Fruit fly (Drosophila melanogaster): ENCODE data around the gene CG32856.

CG32856 gene

dm6 chr3R:15935538-15935937 lies 29.6 kb downstream of the CG32856 start:
- no peak for TF ChIP-seq CG11294 (GFP tag; IDR thresholded peaks at IDR 0.05)
- no peak for TF ChIP-seq CG16779 (tag; optimal IDR thresholded peaks at IDR 0.05)
- no peak for TF ChIP-seq CG31627 (GFP tag; optimal IDR thresholded peaks at IDR 0.05)
- no peak for TF ChIP-seq Blimp-1 (GFP tag; optimal IDR thresholded peaks at IDR 0.05)
- no peak for TF ChIP-seq CG34406 (GFP tag; optimal IDR thresholded peaks at IDR 0.05)
- no peak for TF ChIP-seq CG6276 (GFP tag; optimal IDR thresholded peaks at IDR 0.05)
- no peak for TF ChIP-seq fd59A (GFP tag; optimal IDR thresholded peaks at IDR 0.05)
- TF ChIP-seq Hr4 (GFP tag; optimal IDR thresholded peaks at IDR 0.05): no peak
- TF ChIP-seq CG15336 (GFP tag; IDR thresholded peaks at IDR 0.05): no peak
- no peak for TF ChIP-seq CG6808 (GFP tag; optimal IDR thresholded peaks at IDR 0.05)
- TF ChIP-seq CG32006 (GFP tag; optimal IDR thresholded peaks at IDR 0.05): no peak
- no peak for TF ChIP-seq CG1621 (tag; optimal IDR thresholded peaks at IDR 0.05)
- no peak for TF ChIP-seq CG10631 (GFP tag; optimal IDR thresholded peaks at IDR 0.05)
- no peak for TF ChIP-seq dac (GFP tag; optimal IDR thresholded peaks at IDR 0.05)
- TF ChIP-seq CG8319 (GFP tag; optimal IDR thresholded peaks at IDR 0.05): no peak
- TF ChIP-seq Hr39 (GFP tag; optimal IDR thresholded peaks at IDR 0.05): no peak
- no peak for TF ChIP-seq Eip78C (GFP tag)

- peak; percentile 100 for TF ChIP-seq CG6808 (GFP tag; optimal IDR thresholded peaks at IDR 0.05)
- peak; percentile 71 for TF ChIP-seq fkh (GFP tag; optimal IDR thresholded peaks at IDR 0.05)
- TF ChIP-seq CG31627 (GFP tag; optimal IDR thresholded peaks at IDR 0.05): no peak
- 0 out of 3 replicates have a peak, but pooled peaks have one; percentile 11 for TF ChIP-seq eg (GFP tag; IDR thresholded peaks at IDR 0.05)
- TF ChIP-seq CG11294 (GFP tag; IDR thresholded peaks at IDR 0.05): 0 out of 2 replicates have a peak, but pooled peaks have one; percentile 17
- peak; percentile 38 for TF ChIP-seq Eip78C (GFP tag)
- no peak for TF ChIP-seq Eip93F (GFP tag; optimal IDR thresholded peaks at IDR 0.05)
Measured at dm6 chr3R:15934952-15935351, 30.2 kb downstream of the CG32856 start, which contains the start of gene Sap47. Gene Sap47, plus strand, starts transcription at chr3R:15935100.

- peak; percentile 8 for TF ChIP-seq Eip78C (GFP tag)
- TF ChIP-seq fkh (GFP tag; optimal IDR thresholded peaks at IDR 0.05): peak; percentile 37
- no peak for TF ChIP-seq Ets21C (GFP tag; optimal IDR thresholded peaks at IDR 0.05)
- TF ChIP-seq CG31627 (GFP tag; optimal IDR thresholded peaks at IDR 0.05): no peak
- peak; percentile 73 for TF ChIP-seq CG6808 (GFP tag; optimal IDR thresholded peaks at IDR 0.05)
- TF ChIP-seq CG8632 (GFP tag; optimal IDR thresholded peaks at IDR 0.05): no peak
- no peak for TF ChIP-seq CG32006 (GFP tag; optimal IDR thresholded peaks at IDR 0.05)
Measured at dm6 chr3R:15933609-15934232, 31.4 kb downstream of the CG32856 start, which contains the start of the genes CG5478 and blp. Gene CG5478, minus strand, starts transcription at chr3R:15933734. Gene blp, plus strand, starts transcription at chr3R:15933847.

dm6 chr3R:15930050-15930449 lies 35.1 kb downstream of the CG32856 start:
- TF ChIP-seq spab (GFP tag; optimal IDR thresholded peaks at IDR 0.05) (no peak), CG1621 (tag; optimal IDR thresholded peaks at IDR 0.05) (no peak), Blimp-1 (GFP tag; optimal IDR thresholded peaks at IDR 0.05) (no peak), CG8632 (GFP tag; optimal IDR thresholded peaks at IDR 0.05) (no peak), CG3032 (tag; optimal IDR thresholded peaks at IDR 0.05) (no peak), Hr4 (GFP tag; optimal IDR thresholded peaks at IDR 0.05) (no peak), CG11762 (GFP tag; optimal IDR thresholded peaks at IDR 0.05; ENCODE audit: insufficient read depth) (no peak), CG10631 (GFP tag; optimal IDR thresholded peaks at IDR 0.05) (no peak), Smox (GFP tag; optimal IDR thresholded peaks at IDR 0.05) (no peak), CG7368 (GFP tag; optimal IDR thresholded peaks at IDR 0.05) (no peak), svp (GFP tag) (no peak), dac (GFP tag; optimal IDR thresholded peaks at IDR 0.05) (no peak), CG6854 (GFP tag; optimal IDR thresholded peaks at IDR 0.05) (no peak), dsx (GFP tag; optimal IDR thresholded peaks at IDR 0.05; ENCODE audit: poor library complexity, severe bottlenecking) (no peak), acj6 (GFP tag; optimal IDR thresholded peaks at IDR 0.05) (no peak), CG16779 (tag; optimal IDR thresholded peaks at IDR 0.05) (no peak), Gug (GFP tag; IDR thresholded peaks at IDR 0.05) (no peak), CG10669 (GFP tag; optimal IDR thresholded peaks at IDR 0.05) (no peak), CG31627 (GFP tag; optimal IDR thresholded peaks at IDR 0.05) (no peak), topi (GFP tag; optimal IDR thresholded peaks at IDR 0.05) (no peak)
